Worm (Caenorhabditis elegans): ENCODE measurements around the gene Y50E8A.22.

ce11 chrV:14788462-14788861 is 39.6 kb upstream of the Y50E8A.22 start:
- no peak for TF ChIP-seq nhr-11 (tag; optimal IDR thresholded peaks at IDR 0.05)
- TF ChIP-seq ceh-22 (tag; optimal IDR thresholded peaks at IDR 0.05) = no peak
- TF ChIP-seq pros-1 (tag; optimal IDR thresholded peaks at IDR 0.05) = no peak
- TF ChIP-seq tbx-2 (tag; optimal IDR thresholded peaks at IDR 0.05) = no peak

Data from whole organism, late embryonic.